Worm (Caenorhabditis elegans): ENCODE data around the gene C18G1.1.

C18G1.1 gene

ce11 chrV:4731154-4731961 lies 46.4 kb upstream of the C18G1.1 start, which contains the start of gene F39G3.3 (continued):
- TF ChIP-seq nhr-120 (GFP tag; IDR thresholded peaks at IDR 0.05): no peak
- TF ChIP-seq hsf-1 (GFP tag; IDR thresholded peaks at IDR 0.05): peak; percentile 56; the same call in 1 of the 2 replicates
- peak; percentile 56; the same call in 1 of the 2 replicates for TF ChIP-seq pbrm-1 (GFP tag; IDR thresholded peaks at IDR 0.05)
- peak; percentile 40; the same call in 1 of the 2 replicates for TF ChIP-seq lir-1 (GFP tag; conservative IDR thresholded peaks at IDR 0.05)
- peak; percentile 79 for TF ChIP-seq hrde-1 (tag; optimal IDR thresholded peaks at IDR 0.05; ENCODE audit: borderline replicate concordance)
- peak; percentile 100 for TF ChIP-seq lsl-1 (GFP tag; optimal IDR thresholded peaks at IDR 0.05)
- no peak for TF ChIP-seq atf-7 (tag; optimal IDR thresholded peaks at IDR 0.05)
- peak; percentile 71 for TF ChIP-seq dpl-1 (GFP tag; optimal IDR thresholded peaks at IDR 0.05)
- TF ChIP-seq B0019.2 (GFP tag; conservative IDR thresholded peaks at IDR 0.05): no peak
- TF ChIP-seq lin-40 (tag; optimal IDR thresholded peaks at IDR 0.05): peak; percentile 35
- TF ChIP-seq unc-62 (GFP tag; optimal IDR thresholded peaks at IDR 0.05): no peak
- TF ChIP-seq tlf-1 (GFP tag; optimal IDR thresholded peaks at IDR 0.05): peak; percentile 65
- TF ChIP-seq snpc-1.3 (tag; optimal IDR thresholded peaks at IDR 0.05; ENCODE audit: insufficient read depth): peak; percentile 67
- TF ChIP-seq Y56A3A.18 (GFP tag; IDR thresholded peaks at IDR 0.05): no peak
- no peak for TF ChIP-seq F37B4.10 (GFP tag; IDR thresholded peaks at IDR 0.05)
- no peak for TF ChIP-seq sptf-2 (GFP tag; optimal IDR thresholded peaks at IDR 0.05)
- TF ChIP-seq madf-10 (tag; optimal IDR thresholded peaks at IDR 0.05): peak; percentile 32
- peak; percentile 21 for TF ChIP-seq snpc-4 (GFP tag; optimal IDR thresholded peaks at IDR 0.05)
- peak in 3 of 4 experiments; percentile 43 to 64 (median 59) for TF ChIP-seq snpc-4 (tag; optimal IDR thresholded peaks at IDR 0.05)
- peak; percentile 88 for TF ChIP-seq F33H1.4 (GFP tag; IDR thresholded peaks at IDR 0.05)
- TF ChIP-seq repo-1 (tag; optimal IDR thresholded peaks at IDR 0.05): no peak
- no peak for TF ChIP-seq zfh-2 (GFP tag; conservative IDR thresholded peaks at IDR 0.05)
- TF ChIP-seq efl-1 (GFP tag; optimal IDR thresholded peaks at IDR 0.05): peak; percentile 77
- TF ChIP-seq athp-1 (tag; optimal IDR thresholded peaks at IDR 0.05): peak; percentile 47
- peak; percentile 30 for TF ChIP-seq die-1 (tag; optimal IDR thresholded peaks at IDR 0.05)
- TF ChIP-seq mxl-1 (tag; optimal IDR thresholded peaks at IDR 0.05): peak; percentile 41
- no peak for TF ChIP-seq rcor-1 (GFP tag; IDR thresholded peaks at IDR 0.05)
- no peak for TF ChIP-seq ztf-25 (GFP tag; IDR thresholded peaks at IDR 0.05)
- peak; percentile 53 for TF ChIP-seq hmg-1.2 (GFP tag; IDR thresholded peaks at IDR 0.05)
- peak; percentile 72 for TF ChIP-seq ztf-18 (tag; optimal IDR thresholded peaks at IDR 0.05)
- 0 out of 2 replicates have a peak, but pooled peaks have one; percentile 24 for TF ChIP-seq Y79H2A.3 (GFP tag; conservative IDR thresholded peaks at IDR 0.05)
- no peak for TF ChIP-seq snpc-1.1 (tag; optimal IDR thresholded peaks at IDR 0.05; ENCODE audit: insufficient read depth)
- peak; percentile 77 for TF ChIP-seq B0336.3 (GFP tag; IDR thresholded peaks at IDR 0.05)
- no peak for TF ChIP-seq C06A6.2 (GFP tag; conservative IDR thresholded peaks at IDR 0.05)
- TF ChIP-seq nfya-2 (GFP tag; IDR thresholded peaks at IDR 0.05): no peak
- TF ChIP-seq C17E4.6 (GFP tag; IDR thresholded peaks at IDR 0.05): peak; percentile 55; the same call in 1 of the 2 replicates
- TF ChIP-seq zim-3 (tag; optimal IDR thresholded peaks at IDR 0.05): no peak
- TF ChIP-seq aptf-3 (GFP tag; IDR thresholded peaks at IDR 0.05): no peak
- TF ChIP-seq madf-8 (GFP tag; conservative IDR thresholded peaks at IDR 0.05): peak; percentile 84
- peak; percentile 97 for TF ChIP-seq madf-6 (GFP tag; IDR thresholded peaks at IDR 0.05)
- TF ChIP-seq nhr-80 (tag; optimal IDR thresholded peaks at IDR 0.05): peak; percentile 32
- peak; percentile 89 for TF ChIP-seq dox-1 (GFP tag; IDR thresholded peaks at IDR 0.05)
- TF ChIP-seq ekl-4 (GFP tag; IDR thresholded peaks at IDR 0.05): peak; percentile 52; the same call in 1 of the 2 replicates
- peak; percentile 25 for TF ChIP-seq F49E8.2 (tag; optimal IDR thresholded peaks at IDR 0.05; ENCODE audit: insufficient read depth)
- TF ChIP-seq rpc-1 (optimal IDR thresholded peaks at IDR 0.05): peak; percentile 45
- TF ChIP-seq rpc-1 (tag; optimal IDR thresholded peaks at IDR 0.05): no peak
- peak in 1 of 3 experiments; percentile 38 for TF ChIP-seq lin-35 (GFP tag; optimal IDR thresholded peaks at IDR 0.05)
